Fruit fly (Drosophila melanogaster): ENCODE measurements around the gene emei.

emei gene

dm6 chr3L:11123088-11123487 is 13.6 kb downstream of the emei start, which contains the start of the genes Ufd1 and NaPi-III (continued):
- TF ChIP-seq Hr3 (GFP tag; optimal IDR thresholded peaks at IDR 0.05) = no peak
- TF ChIP-seq so (GFP tag; IDR thresholded peaks at IDR 0.05) = 0 out of 3 replicates have a peak, but pooled peaks have one; percentile 52
- peak; percentile 79 for TF ChIP-seq jumu (GFP tag; optimal IDR thresholded peaks at IDR 0.05)
- no peak for TF ChIP-seq CkIIα-i1 (GFP tag; IDR thresholded peaks at IDR 0.05)
- TF ChIP-seq dmrt99B (tag; optimal IDR thresholded peaks at IDR 0.05) = no peak
- peak; percentile 42 for TF ChIP-seq Abd-B (GFP tag; optimal IDR thresholded peaks at IDR 0.05)
- peak; percentile 94 for TF ChIP-seq CG9797 (GFP tag; optimal IDR thresholded peaks at IDR 0.05)
- peak; percentile 20 for TF ChIP-seq Side (GFP tag; optimal IDR thresholded peaks at IDR 0.05)
- TF ChIP-seq CG33213 (GFP tag; optimal IDR thresholded peaks at IDR 0.05) = peak; percentile 84
- no peak for TF ChIP-seq h (optimal IDR thresholded peaks at IDR 0.05)
- no peak for TF ChIP-seq D (optimal IDR thresholded peaks at IDR 0.05)
- TF ChIP-seq D (GFP tag; optimal IDR thresholded peaks at IDR 0.05) = peak; percentile 4
- peak; percentile 36 for TF ChIP-seq CG8944 (GFP tag; optimal IDR thresholded peaks at IDR 0.05)
- peak; percentile 97 for TF ChIP-seq MBD-R2 (GFP tag; IDR thresholded peaks at IDR 0.05)
- TF ChIP-seq CG7271 (tag; optimal IDR thresholded peaks at IDR 0.05) = no peak
- peak; percentile 23 for TF ChIP-seq CG13424 (tag; optimal IDR thresholded peaks at IDR 0.05)
- TF ChIP-seq gcm2 (GFP tag; optimal IDR thresholded peaks at IDR 0.05) = no peak
- TF ChIP-seq Scr (GFP tag; IDR thresholded peaks at IDR 0.05; ENCODE audit: partially characterized antibody) = peak; percentile 81
- TF ChIP-seq CG12659 (GFP tag; optimal IDR thresholded peaks at IDR 0.05) = peak; percentile 89
- TF ChIP-seq B-H2 (GFP tag; optimal IDR thresholded peaks at IDR 0.05) = peak; percentile 64
- TF ChIP-seq CG17802 (tag; optimal IDR thresholded peaks at IDR 0.05) = no peak
- no peak for TF ChIP-seq CG1529 (GFP tag; optimal IDR thresholded peaks at IDR 0.05)
- TF ChIP-seq Pdp1 (GFP tag; optimal IDR thresholded peaks at IDR 0.05) = peak in 1 of 2 experiments; percentile 74
- peak; percentile 80 for TF ChIP-seq CG13894 (tag; optimal IDR thresholded peaks at IDR 0.05)
- peak; percentile 81 for TF ChIP-seq Myb (GFP tag; optimal IDR thresholded peaks at IDR 0.05)
- TF ChIP-seq Hr51 (GFP tag; optimal IDR thresholded peaks at IDR 0.05) = peak in 1 of 2 experiments; percentile 12
- TF ChIP-seq CG17385 (GFP tag; optimal IDR thresholded peaks at IDR 0.05) = no peak
- TF ChIP-seq schlank (tag; optimal IDR thresholded peaks at IDR 0.05) = no peak
- TF ChIP-seq slp2 (GFP tag; optimal IDR thresholded peaks at IDR 0.05) = no peak
- TF ChIP-seq prd (optimal IDR thresholded peaks at IDR 0.05) = no peak
- peak; percentile 35; the same call in 1 of the 3 replicates for TF ChIP-seq prd (GFP tag; IDR thresholded peaks at IDR 0.05)
- TF ChIP-seq CG10959 (GFP tag; IDR thresholded peaks at IDR 0.05) = no peak
- no peak for TF ChIP-seq CG12942 (GFP tag; optimal IDR thresholded peaks at IDR 0.05)
- TF ChIP-seq lilli (GFP tag; optimal IDR thresholded peaks at IDR 0.05) = peak; percentile 46
- TF ChIP-seq en (GFP tag; optimal IDR thresholded peaks at IDR 0.05) = no peak
- peak; percentile 39 for TF ChIP-seq zen (tag; optimal IDR thresholded peaks at IDR 0.05)
- peak; percentile 40; the same call in 2 of the 3 replicates for TF ChIP-seq zfh1 (GFP tag; IDR thresholded peaks at IDR 0.05)
- no peak for TF ChIP-seq Neu2 (GFP tag; optimal IDR thresholded peaks at IDR 0.05; ENCODE audit: borderline replicate concordance)
- peak; percentile 20 for TF ChIP-seq dmrt11E (tag; optimal IDR thresholded peaks at IDR 0.05)
- TF ChIP-seq CG10431 (GFP tag; optimal IDR thresholded peaks at IDR 0.05) = peak; percentile 13
- peak; percentile 27; the same call in 1 of the 2 replicates for TF ChIP-seq CG6272 (GFP tag; IDR thresholded peaks at IDR 0.05)
- peak; percentile 69 for TF ChIP-seq CG34422 (GFP tag; IDR thresholded peaks at IDR 0.05)
- peak; percentile 91 for TF ChIP-seq HmgZ (tag; optimal IDR thresholded peaks at IDR 0.05)
- TF ChIP-seq H2.0 (GFP tag; IDR thresholded peaks at IDR 0.05) = 0 out of 2 replicates have a peak, but pooled peaks have one; percentile 5
- TF ChIP-seq CG7839 (tag; optimal IDR thresholded peaks at IDR 0.05) = peak; percentile 10
- no peak for TF ChIP-seq z (GFP tag; IDR thresholded peaks at IDR 0.05)
- peak; percentile 17 for TF ChIP-seq CG5245 (GFP tag; optimal IDR thresholded peaks at IDR 0.05)
- TF ChIP-seq CG9727 (GFP tag; optimal IDR thresholded peaks at IDR 0.05) = no peak
- TF ChIP-seq CG8281 (tag; optimal IDR thresholded peaks at IDR 0.05) = no peak
- peak; percentile 52 for TF ChIP-seq CG9609 (GFP tag; optimal IDR thresholded peaks at IDR 0.05)
- TF ChIP-seq Dek (tag; optimal IDR thresholded peaks at IDR 0.05) = peak; percentile 67
